Worm (Caenorhabditis elegans) whole organism, mixed stage, embryonic: ENCODE measurements around the gene C18A11.2.
A peak's percentile ranks its signal among the peaks of the same experiment; 100 is the strongest.

Experiments
- bed-3 ChIP-seq: fragments of 200-800 bp; sonication (Bioruptor generic); optimal IDR thresholded peaks from 3 replicates; lab custom pipeline; 2018; ENCODE audit warnings: mild to moderate bottlenecking, missing genetic modification characterization, moderate library complexity, missing compliant biosample characterization
- blmp-1 ChIP-seq: fragments of 150-350 bp; optimal IDR thresholded peaks from 2 replicates; lab custom pipeline; 2014; ENCODE audit warnings: missing biosample characterization, missing genetic modification characterization
- ceh-39 ChIP-seq: fragments of 150-350 bp; optimal IDR thresholded peaks from 2 replicates; lab custom pipeline; 2014; ENCODE audit warnings: missing biosample characterization, missing genetic modification characterization
- ceh-43 ChIP-seq: fragments of 200-800 bp; sonication (Bioruptor generic); optimal IDR thresholded peaks from 2 replicates; lab custom pipeline; 2018; ENCODE audit warnings: mild to moderate bottlenecking, missing genetic modification characterization, moderate library complexity, missing compliant biosample characterization
- ceh-83 ChIP-seq: fragments of 200-800 bp; sonication (Bioruptor generic); optimal IDR thresholded peaks from 2 replicates; lab custom pipeline; 2018; ENCODE audit warnings: mild to moderate bottlenecking, missing genetic modification characterization, missing compliant biosample characterization
- ces-1 ChIP-seq: fragments of 150-350 bp; optimal IDR thresholded peaks from 2 replicates; lab custom pipeline; 2014; ENCODE audit warnings: missing biosample characterization, missing genetic modification reagents, missing genetic modification characterization
- cnd-1 ChIP-seq: fragments of 200-800 bp; sonication (Bioruptor generic); optimal IDR thresholded peaks from 2 replicates; lab custom pipeline; 2018; ENCODE audit warnings: mild to moderate bottlenecking, missing genetic modification characterization, missing compliant biosample characterization
- drap-1 ChIP-seq: fragments of 200-800 bp; sonication (Bioruptor generic); optimal IDR thresholded peaks from 3 replicates; lab custom pipeline; 2018; ENCODE audit warnings: mild to moderate bottlenecking, missing genetic modification characterization, missing compliant biosample characterization
- elt-1 ChIP-seq: sonication (generic microtip); optimal IDR thresholded peaks from 2 replicates; lab custom pipeline; 2017; ENCODE audit warnings: missing genetic modification characterization, mild to moderate bottlenecking, missing compliant biosample characterization, antibody characterized with exemption, moderate library complexity, borderline replicate concordance; ENCODE audit not compliant: insufficient read depth
- ham-2 ChIP-seq: fragments of 200-800 bp; sonication (Bioruptor generic); optimal IDR thresholded peaks from 2 replicates; lab custom pipeline; 2018; ENCODE audit warnings: mild to moderate bottlenecking, missing genetic modification characterization, missing compliant biosample characterization
- hlh-1 ChIP-seq: fragments of 150-350 bp; optimal IDR thresholded peaks from 2 replicates; lab custom pipeline; 2014; ENCODE audit warnings: missing biosample characterization, missing genetic modification reagents, missing genetic modification characterization
- lin-13 ChIP-seq: fragments of 150-350 bp; optimal IDR thresholded peaks from 2 replicates; lab custom pipeline; 2014; ENCODE audit warnings: missing biosample characterization, missing genetic modification characterization
- lin-32 ChIP-seq: fragments of 200-800 bp; sonication (Bioruptor generic); optimal IDR thresholded peaks from 2 replicates; lab custom pipeline; 2018; ENCODE audit warnings: mild to moderate bottlenecking, missing genetic modification characterization, missing compliant biosample characterization
- lsy-2 ChIP-seq: fragments of 150-350 bp; optimal IDR thresholded peaks from 2 replicates; lab custom pipeline; 2014; ENCODE audit warnings: missing biosample characterization, missing genetic modification characterization
- mab-5 ChIP-seq: fragments of 150-350 bp; optimal IDR thresholded peaks from 2 replicates; lab custom pipeline; 2014; ENCODE audit warnings: missing biosample characterization, missing genetic modification characterization
- mls-2 ChIP-seq: sonication (generic microtip); optimal IDR thresholded peaks from 2 replicates; lab custom pipeline; 2016; ENCODE audit warnings: mild to moderate bottlenecking, missing genetic modification characterization, moderate library complexity, missing compliant biosample characterization
- nhr-12 ChIP-seq: fragments of 150-350 bp; optimal IDR thresholded peaks from 2 replicates; lab custom pipeline; 2014; ENCODE audit warnings: missing biosample characterization, missing genetic modification characterization
- nhr-2 ChIP-seq: fragments of 150-350 bp; optimal IDR thresholded peaks from 2 replicates; lab custom pipeline; 2014; ENCODE audit warnings: missing biosample characterization, missing genetic modification characterization
- nhr-28 ChIP-seq: fragments of 150-350 bp; optimal IDR thresholded peaks from 2 replicates; lab custom pipeline; 2014; ENCODE audit warnings: missing biosample characterization, missing genetic modification characterization
- nhr-76 ChIP-seq: sonication (generic microtip); optimal IDR thresholded peaks from 2 replicates; lab custom pipeline; 2017; ENCODE audit warnings: missing biosample characterization, missing genetic modification characterization
- pha-4 ChIP-seq: fragments of 150-350 bp; optimal IDR thresholded peaks from 2 replicates; lab custom pipeline; 2018; ENCODE audit warnings: missing biosample characterization, missing genetic modification reagents, missing genetic modification characterization
- snpc-4 ChIP-seq: fragments of 150-350 bp; optimal IDR thresholded peaks from 2 replicates; lab custom pipeline; 2014; ENCODE audit warnings: missing biosample characterization, missing genetic modification characterization
- sptf-1 ChIP-seq: sonication (generic microtip); optimal IDR thresholded peaks from 2 replicates; lab custom pipeline; 2017; ENCODE audit warnings: mild to moderate bottlenecking, missing genetic modification characterization, moderate library complexity, missing compliant biosample characterization
- unc-120 ChIP-seq: sonication (generic microtip); optimal IDR thresholded peaks from 2 replicates; lab custom pipeline; 2017; ENCODE audit warnings: missing genetic modification characterization, missing compliant biosample characterization; ENCODE audit not compliant: poor library complexity, severe bottlenecking
- unc-39 ChIP-seq: fragments of 150-350 bp; optimal IDR thresholded peaks from 2 replicates; lab custom pipeline; 2014; ENCODE audit warnings: missing biosample characterization, missing genetic modification characterization
- unc-62 ChIP-seq: fragments of 150-350 bp; optimal IDR thresholded peaks from 2 replicates; lab custom pipeline; 2014; ENCODE audit warnings: missing biosample characterization, missing genetic modification reagents, missing genetic modification characterization
- zip-8 ChIP-seq: fragments of 150-350 bp; optimal IDR thresholded peaks from 2 replicates; lab custom pipeline; 2014; ENCODE audit warnings: missing biosample characterization, missing genetic modification characterization
- ztf-11 ChIP-seq: fragments of 150-350 bp; optimal IDR thresholded peaks from 2 replicates; lab custom pipeline; 2014; ENCODE audit warnings: missing biosample characterization, missing genetic modification characterization

The C18A11.2 gene

DNA sequence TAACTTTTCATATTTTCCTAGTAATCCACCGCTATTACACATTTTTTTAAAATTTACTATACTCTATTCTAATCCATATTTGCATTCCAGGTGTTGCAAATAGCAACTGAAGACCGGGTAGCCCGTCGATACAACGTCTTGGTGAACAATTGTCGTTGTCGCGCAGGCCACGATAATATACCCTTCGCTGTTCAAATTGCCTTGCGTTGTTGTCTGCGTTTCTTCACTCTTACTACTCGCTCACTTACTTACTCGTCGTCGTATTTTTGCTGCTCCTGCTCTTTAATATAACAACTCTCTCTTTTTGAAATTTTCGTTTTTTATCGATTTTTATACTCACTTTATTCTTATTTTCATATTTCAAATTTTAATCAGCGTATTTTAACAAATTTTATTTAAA is 36.5 kb downstream of the C18A11.2 start, which contains the start of gene K07E3.2:
K07E3.2 (plus strand) TSS at position 400 of the 400 bp plus-strand sequence.
- TF ChIP-seq hlh-1 (peak; percentile 28), pha-4 (tag; lab: Kevin White, UChicago) (no peak), ces-1 (peak; percentile 5)

DNA sequence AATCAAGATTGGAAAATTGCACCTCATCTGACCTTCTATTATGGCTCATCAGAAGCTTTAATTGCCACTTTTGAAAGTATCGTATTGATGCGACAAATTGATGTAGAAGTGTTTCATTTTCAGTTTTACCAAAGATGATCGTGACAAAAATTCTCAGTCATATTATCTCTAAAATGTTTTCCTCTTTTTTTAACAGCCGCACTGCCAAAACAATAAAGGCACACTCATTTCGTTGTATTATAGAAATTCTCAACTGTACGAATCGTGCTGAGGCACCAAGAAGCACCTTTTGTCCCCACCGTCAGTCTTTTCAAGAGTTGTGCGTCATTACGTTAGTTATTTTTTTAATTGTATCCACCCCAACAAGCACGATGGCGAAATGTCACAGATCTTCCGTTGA is 40.6 kb downstream of the C18A11.2 start, which contains the start of gene K07E3.9:
K07E3.9 (plus strand) TSS at position 301 of the 400 bp plus-strand sequence.
- TF ChIP-seq nhr-12 (tag; lab: Kevin White, UChicago) (no peak), pha-4 (tag; lab: Kevin White, UChicago) (no peak), hlh-1 (no peak)

DNA sequence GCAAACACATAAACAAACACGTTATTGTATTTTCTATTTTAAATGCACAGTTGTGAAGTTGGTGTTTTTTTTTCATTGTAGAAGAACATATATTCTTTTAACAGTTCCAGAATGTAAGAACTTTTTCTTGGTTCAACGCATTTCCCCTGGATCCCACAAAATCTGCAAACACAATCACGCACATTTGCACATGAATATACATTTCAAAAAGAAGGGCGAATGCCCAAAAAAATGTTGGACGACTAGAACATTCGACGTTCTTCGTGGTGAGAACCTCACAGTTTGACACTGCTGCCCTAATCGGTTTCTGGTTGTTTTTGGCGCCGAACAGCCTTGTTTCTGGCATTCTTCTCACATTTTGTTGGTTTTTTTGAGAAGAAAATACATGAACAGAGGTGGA is 42.2 kb downstream of the C18A11.2 start:
- TF ChIP-seq unc-62 (GFP tag; lab: Kevin White, UChicago): no peak
- TF ChIP-seq elt-1 (tag; lab: Kevin White, UChicago): no peak
- TF ChIP-seq nhr-76 (tag; lab: Kevin White, UChicago): no peak
- no peak for TF ChIP-seq snpc-4
- no peak for TF ChIP-seq cnd-1
- TF ChIP-seq nhr-12 (tag; lab: Kevin White, UChicago): no peak
- no peak for TF ChIP-seq ceh-83 (GFP tag; lab: Kevin White, UChicago)
- no peak for TF ChIP-seq mab-5 (tag; lab: Kevin White, UChicago)
- no peak for TF ChIP-seq sptf-1 (tag; lab: Kevin White, UChicago)
- no peak for TF ChIP-seq lsy-2 (tag; lab: Kevin White, UChicago)
- TF ChIP-seq nhr-2: no peak
- TF ChIP-seq zip-8: no peak
- no peak for TF ChIP-seq hlh-1
- TF ChIP-seq drap-1: no peak

DNA sequence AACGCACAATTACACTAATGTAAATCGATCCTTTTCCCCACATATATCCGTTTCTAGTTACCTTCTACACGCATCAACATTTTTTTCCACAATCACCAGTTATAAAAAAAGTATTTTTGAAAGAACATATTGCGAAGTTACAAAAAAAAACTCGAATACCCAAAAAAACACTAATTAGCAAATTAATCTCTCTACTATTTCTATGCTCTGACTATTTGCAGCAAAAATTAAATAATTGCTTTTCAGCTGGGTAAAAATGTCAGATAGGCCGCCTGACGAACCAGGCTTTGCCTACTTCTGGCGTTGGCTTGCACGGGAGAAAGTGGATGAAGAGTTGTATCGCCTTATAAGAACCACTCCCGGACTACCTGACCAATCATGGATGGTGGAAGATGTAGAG is 42.8 kb downstream of the C18A11.2 start, which contains the start of gene K07E3.1:
K07E3.1 (plus strand) TSS at position 247 of the 400 bp plus-strand sequence.
- TF ChIP-seq nhr-2 (no peak), mls-2 (no peak), hlh-1 (no peak), ham-2 (GFP tag; lab: Kevin White, UChicago) (no peak), ceh-39 (tag; lab: Kevin White, UChicago) (no peak), unc-62 (GFP tag; lab: Kevin White, UChicago) (no peak), bed-3 (GFP tag; lab: Kevin White, UChicago) (no peak), blmp-1 (no peak), ztf-11 (no peak), unc-120 (tag; lab: Kevin White, UChicago) (no peak), cnd-1 (no peak), snpc-4 (no peak), nhr-28 (no peak), lin-13 (tag; lab: Kevin White, UChicago) (no peak), lin-32 (GFP tag; lab: Kevin White, UChicago) (no peak), ces-1 (no peak), ceh-43 (GFP tag; lab: Kevin White, UChicago) (no peak), unc-39 (no peak)

DNA sequence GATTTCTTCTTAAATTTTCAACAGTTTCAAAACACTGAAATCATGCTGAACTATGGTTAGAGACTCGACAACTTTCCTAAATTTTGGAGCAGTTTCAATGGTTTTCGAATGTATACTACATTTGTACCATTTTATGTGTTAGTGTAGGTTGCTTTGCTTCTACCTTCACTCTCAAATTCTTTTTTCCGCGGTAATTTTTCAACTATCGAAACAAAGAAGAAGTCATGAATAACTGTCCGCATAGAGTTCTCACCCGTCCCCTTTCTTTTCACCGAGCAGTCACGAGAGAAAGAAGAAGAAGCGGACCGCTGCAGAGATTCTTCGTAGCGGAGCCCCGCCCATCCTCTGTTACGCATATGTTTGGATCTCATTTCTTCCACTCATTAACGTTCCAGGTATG is 48.8 kb downstream of the C18A11.2 start, which contains the start of gene hlh-8:
hlh-8 (plus strand) TSS at position 301 of the 400 bp plus-strand sequence.
- no peak for TF ChIP-seq blmp-1
